Fruit fly (Drosophila melanogaster) whole organism, pupa: Measurements from ENCODE around the gene CG43367.

Source experiments
- CG10348 ChIP-seq: fragments of 200-800 bp; sonication (Bioruptor generic); IDR thresholded peaks from 2 replicates; pipeline ENCODE4 v1.3.6; 2022; ENCODE audit warnings: missing biosample characterization, missing genetic modification characterization
- CG34367 ChIP-seq: fragments of 200-800 bp; sonication (Bioruptor generic); optimal IDR thresholded peaks from 2 replicates; lab custom pipeline; 2018; ENCODE audit warnings: missing biosample characterization, mild to moderate bottlenecking, missing genetic modification characterization
- CG8301 ChIP-seq: fragments of 200-800 bp; sonication (Bioruptor generic); optimal IDR thresholded peaks from 2 replicates; lab custom pipeline; 2018; ENCODE audit warnings: missing biosample characterization, mild to moderate bottlenecking, missing genetic modification characterization
- EcR ChIP-seq: fragments of 200-800 bp; sonication (Bioruptor generic); optimal IDR thresholded peaks from 3 replicates; lab custom pipeline; 2019; ENCODE audit warnings: missing biosample characterization, missing genetic modification characterization, mild to moderate bottlenecking, moderate library complexity, missing genetic modification reagents
- Pif1B ChIP-seq: fragments of 200-800 bp; sonication (Bioruptor generic); optimal IDR thresholded peaks from 3 replicates; lab custom pipeline; 2016; ENCODE audit warnings: missing biosample characterization, missing genetic modification characterization
- rn ChIP-seq: fragments of 200-800 bp; sonication (Bioruptor generic); IDR thresholded peaks from 2 replicates; pipeline ENCODE4 v1.3.6; 2022; ENCODE audit warnings: missing biosample characterization, missing genetic modification characterization

DNA sequence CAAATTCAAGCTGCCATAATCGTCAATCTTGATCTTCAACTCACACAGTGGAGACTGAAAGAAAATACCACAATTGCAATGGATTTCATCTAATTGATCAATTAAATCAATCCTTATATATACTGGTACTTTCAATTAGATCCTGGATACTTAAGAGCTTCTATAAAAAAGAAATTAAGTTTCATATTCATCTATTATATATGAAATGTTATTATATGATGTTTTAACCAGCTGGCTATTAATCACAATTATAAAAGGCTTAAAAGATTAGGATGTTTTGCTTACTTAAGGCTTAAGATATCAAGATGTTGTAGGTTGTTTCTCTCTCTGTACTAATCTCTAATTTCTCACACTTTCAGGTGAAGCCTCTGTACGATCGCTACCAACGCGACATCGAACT, 11.1 kb downstream of the CG43367 start:
- TF ChIP-seq EcR (GFP tag; lab: Kevin White, UChicago): no peak
- no peak for TF ChIP-seq rn (GFP tag; lab: Robert Waterston, UW)
- no peak for TF ChIP-seq Pif1B (GFP tag; lab: Kevin White, UChicago)
- TF ChIP-seq CG8301: no peak
- no peak for TF ChIP-seq CG34367 (tag; lab: Kevin White, UChicago)
- no peak for TF ChIP-seq CG10348 (GFP tag; lab: Robert Waterston, UW)
